Comparison of ENCODE assay signal across 1 worm cellular context in the genomic region with DNA sequence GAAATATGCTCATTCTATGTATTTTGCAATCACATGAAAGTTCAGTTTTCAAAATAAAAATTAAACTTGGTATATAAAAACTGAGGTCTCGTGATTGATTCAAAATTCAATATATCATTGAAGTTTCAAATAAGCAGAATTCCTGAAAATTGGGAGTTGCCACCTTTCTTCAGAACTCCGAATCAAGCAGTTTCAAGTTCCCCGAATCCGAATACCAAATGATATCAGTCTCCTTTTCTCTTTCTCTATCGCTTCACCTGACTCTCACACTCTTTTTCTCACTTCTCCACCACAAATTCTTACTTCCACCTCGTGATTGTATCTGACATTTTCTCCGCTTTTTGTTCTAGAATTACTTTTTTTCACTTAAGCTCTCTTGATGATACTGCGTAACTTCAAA.
TF ChIP-seq lines count a peak whose summit lies in the region.

Gene R02F11.2 (plus strand): TSS at position 292 of the 400 bp plus-strand sequence.

TF ChIP-seq in whole organism, L1 larva, 84 proteins besides CTCF, POLR2A, EP300 and RAD21 (continued from another document):
- no peak for TF ChIP-seq lin-13 (GFP tag; optimal IDR thresholded peaks at IDR 0.05; lab: Kevin White, UChicago)
- no peak for TF ChIP-seq ceh-90 (tag; optimal IDR thresholded peaks at IDR 0.05; lab: Kevin White, UChicago)
- TF ChIP-seq ztf-11 (tag; optimal IDR thresholded peaks at IDR 0.05; lab: Kevin White, UChicago): no peak
- TF ChIP-seq mab-9 (GFP tag; IDR thresholded peaks at IDR 0.05; lab: Robert Waterston, UW): no peak
- no peak for TF ChIP-seq ces-1 (GFP tag; optimal IDR thresholded peaks at IDR 0.05; lab: Kevin White, UChicago)
- no peak for TF ChIP-seq nhr-19 (GFP tag; conservative IDR thresholded peaks at IDR 0.05; lab: Robert Waterston, UW)
- no peak for TF ChIP-seq xbp-1 (tag; optimal IDR thresholded peaks at IDR 0.05; lab: Kevin White, UChicago)
- TF ChIP-seq sox-4 (tag; optimal IDR thresholded peaks at IDR 0.05; lab: Kevin White, UChicago): peak; percentile 52
- TF ChIP-seq lin-14 (GFP tag; optimal IDR thresholded peaks at IDR 0.05; lab: Kevin White, UChicago): no peak
- peak; percentile 28 for TF ChIP-seq swsn-7 (tag; optimal IDR thresholded peaks at IDR 0.05; lab: Kevin White, UChicago)
- TF ChIP-seq nhr-12 (tag; optimal IDR thresholded peaks at IDR 0.05; lab: Kevin White, UChicago): no peak
- no peak for TF ChIP-seq nhr-237 (tag; optimal IDR thresholded peaks at IDR 0.05; lab: Kevin White, UChicago)
- TF ChIP-seq sup-37 (GFP tag; optimal IDR thresholded peaks at IDR 0.05; lab: Kevin White, UChicago): no peak
- no peak for TF ChIP-seq fkh-10 (GFP tag; optimal IDR thresholded peaks at IDR 0.05; lab: Kevin White, UChicago)
- peak; percentile 49 for TF ChIP-seq ztf-4 (tag; optimal IDR thresholded peaks at IDR 0.05; lab: Kevin White, UChicago)
- peak; percentile 74 for TF ChIP-seq nhr-47 (tag; optimal IDR thresholded peaks at IDR 0.05; lab: Kevin White, UChicago)
- no peak for TF ChIP-seq unc-98 (GFP tag; IDR thresholded peaks at IDR 0.05; lab: Robert Waterston, UW)
- no peak for TF ChIP-seq zip-4 (GFP tag; optimal IDR thresholded peaks at IDR 0.05; lab: Kevin White, UChicago)
- TF ChIP-seq tlp-1 (tag; optimal IDR thresholded peaks at IDR 0.05; lab: Kevin White, UChicago): no peak
- TF ChIP-seq hpl-2 (GFP tag; optimal IDR thresholded peaks at IDR 0.05; lab: Kevin White, UChicago): no peak
- TF ChIP-seq unc-30 (tag; optimal IDR thresholded peaks at IDR 0.05; lab: Kevin White, UChicago): no peak
- no peak for TF ChIP-seq mdl-1 (tag; optimal IDR thresholded peaks at IDR 0.05; lab: Kevin White, UChicago)
- TF ChIP-seq lin-15B (tag; optimal IDR thresholded peaks at IDR 0.05; lab: Kevin White, UChicago): no peak
- no peak for TF ChIP-seq C16A3.4 (tag; optimal IDR thresholded peaks at IDR 0.05; lab: Kevin White, UChicago)
- TF ChIP-seq mep-1 (tag; optimal IDR thresholded peaks at IDR 0.05; lab: Kevin White, UChicago): no peak
- TF ChIP-seq efl-1 (optimal IDR thresholded peaks at IDR 0.05; lab: Kevin White, UChicago): no peak
- TF ChIP-seq efl-1 (GFP tag; optimal IDR thresholded peaks at IDR 0.05 in 1 of 2; lab: Kevin White, UChicago): no peak
- no peak for TF ChIP-seq lir-3 (tag; optimal IDR thresholded peaks at IDR 0.05; lab: Kevin White, UChicago; ENCODE audit: poor library complexity)
- TF ChIP-seq blmp-1 (tag; optimal IDR thresholded peaks at IDR 0.05; lab: Kevin White, UChicago): no peak
- no peak for TF ChIP-seq nhr-28 (tag; optimal IDR thresholded peaks at IDR 0.05; lab: Kevin White, UChicago)
- no peak for TF ChIP-seq isw-1 (GFP tag; IDR thresholded peaks at IDR 0.05; lab: Robert Waterston, UW)
TF ChIP-seq in whole organism, L1 larva: peak in this region for 10.
